Fruit fly (Drosophila melanogaster) whole organism, prepupa: ENCODE measurements around the gene Mhc.

Experiments used
- CG10631 ChIP-seq: fragments of 200-800 bp; sonication (Bioruptor generic); optimal IDR thresholded peaks from 2 replicates; lab custom pipeline; 2016; ENCODE audit warnings: missing biosample characterization, missing genetic modification characterization
- CG10669 ChIP-seq: fragments of 200-800 bp; sonication (Bioruptor generic); optimal IDR thresholded peaks from 3 replicates; lab custom pipeline; 2018; ENCODE audit warnings: missing biosample characterization, mild to moderate bottlenecking, missing genetic modification characterization, moderate library complexity
- CG15336 ChIP-seq: fragments of 200-800 bp; sonication (Bioruptor generic); IDR thresholded peaks from 2 replicates; pipeline ENCODE4 v1.3.6; 2022; ENCODE audit warnings: missing biosample characterization, missing genetic modification characterization
- CG1621 ChIP-seq: fragments of 200-800 bp; sonication (Bioruptor generic); optimal IDR thresholded peaks from 3 replicates; lab custom pipeline; 2018; ENCODE audit warnings: missing biosample characterization, mild to moderate bottlenecking, missing genetic modification characterization
- CG16779 ChIP-seq: fragments of 200-800 bp; sonication (Bioruptor generic); optimal IDR thresholded peaks from 3 replicates; lab custom pipeline; 2017; ENCODE audit warnings: missing biosample characterization, mild to moderate bottlenecking, missing genetic modification characterization
- CG3032 ChIP-seq: fragments of 200-800 bp; optimal IDR thresholded peaks from 2 replicates; lab custom pipeline; 2019; ENCODE audit warnings: missing biosample characterization, mild to moderate bottlenecking, missing genetic modification characterization, moderate library complexity
- CG31627 ChIP-seq: fragments of 200-800 bp; sonication (Bioruptor generic); optimal IDR thresholded peaks from 3 replicates; lab custom pipeline; 2016; ENCODE audit warnings: missing biosample characterization, missing genetic modification characterization
- CG32006 ChIP-seq: fragments of 200-800 bp; sonication (Bioruptor generic); optimal IDR thresholded peaks from 3 replicates; lab custom pipeline; 2017; ENCODE audit warnings: missing biosample characterization, mild to moderate bottlenecking, missing genetic modification characterization
- CG3919 ChIP-seq: fragments of 200-800 bp; sonication (Bioruptor generic); optimal IDR thresholded peaks from 3 replicates; lab custom pipeline; 2016; ENCODE audit warnings: missing biosample characterization, missing genetic modification characterization
- CG6163 ChIP-seq: fragments of 200-800 bp; sonication (Bioruptor generic); IDR thresholded peaks from 3 replicates; pipeline ENCODE4 v1.3.6; 2022; ENCODE audit warnings: missing biosample characterization, missing genetic modification characterization
- CG6276 ChIP-seq: fragments of 200-800 bp; sonication (Bioruptor generic); optimal IDR thresholded peaks from 2 replicates; lab custom pipeline; 2017; ENCODE audit warnings: missing biosample characterization, mild to moderate bottlenecking, missing genetic modification characterization
- CG6792 ChIP-seq: fragments of 200-800 bp; sonication (Bioruptor generic); optimal IDR thresholded peaks from 3 replicates; lab custom pipeline; 2016; ENCODE audit warnings: missing biosample characterization, missing genetic modification characterization
- CG6808 ChIP-seq: fragments of 200-800 bp; sonication (Bioruptor generic); optimal IDR thresholded peaks from 3 replicates; lab custom pipeline; 2017; ENCODE audit warnings: missing biosample characterization, missing genetic modification characterization, mild to moderate bottlenecking, moderate library complexity, missing genetic modification reagents
- CG6854 ChIP-seq: fragments of 200-800 bp; sonication (Bioruptor generic); optimal IDR thresholded peaks from 2 replicates; lab custom pipeline; 2017; ENCODE audit warnings: missing biosample characterization, mild to moderate bottlenecking, missing genetic modification characterization
- CG8119 ChIP-seq: fragments of 200-800 bp; sonication (Bioruptor generic); IDR thresholded peaks from 3 replicates; pipeline ENCODE4 v1.3.6; 2022; ENCODE audit warnings: missing biosample characterization, missing genetic modification characterization
- CG8319 ChIP-seq: fragments of 200-800 bp; sonication (Bioruptor generic); optimal IDR thresholded peaks from 3 replicates; lab custom pipeline; 2016; ENCODE audit warnings: missing biosample characterization, missing genetic modification characterization
- Eip75B ChIP-seq: fragments of 200-800 bp; sonication (Bioruptor generic); optimal IDR thresholded peaks from 3 replicates; lab custom pipeline; 2016; ENCODE audit warnings: missing biosample characterization, missing genetic modification characterization
- Eip78C ChIP-seq: fragments of 200-800 bp; sonication (Bioruptor generic); peaks from one replicate; lab custom pipeline; 2016; ENCODE audit warnings: missing biosample characterization, missing genetic modification characterization
- Eip93F ChIP-seq: fragments of 200-800 bp; sonication (Bioruptor generic); optimal IDR thresholded peaks from 2 replicates; lab custom pipeline; 2016; ENCODE audit warnings: missing biosample characterization, mild to moderate bottlenecking, missing genetic modification characterization
- Gug ChIP-seq: fragments of 200-800 bp; sonication (Bioruptor generic); IDR thresholded peaks from 2 replicates; pipeline ENCODE4 v1.3.6; 2022; ENCODE audit warnings: missing biosample characterization, missing genetic modification characterization
- Hr38 ChIP-seq: sonication (Bioruptor generic); optimal IDR thresholded peaks from 2 replicates; lab custom pipeline; 2016; ENCODE audit warnings: missing biosample characterization, missing genetic modification characterization
- Hr39 ChIP-seq: fragments of 200-800 bp; sonication (Bioruptor generic); optimal IDR thresholded peaks from 2 replicates; lab custom pipeline; 2016; ENCODE audit warnings: missing biosample characterization, missing genetic modification characterization
- Hr4 ChIP-seq: fragments of 200-800 bp; sonication (Bioruptor generic); optimal IDR thresholded peaks from 3 replicates; lab custom pipeline; 2016; ENCODE audit warnings: missing biosample characterization, missing genetic modification characterization
- Lpt ChIP-seq: fragments of 200-800 bp; sonication (Bioruptor generic); optimal IDR thresholded peaks from 3 replicates; lab custom pipeline; 2016; ENCODE audit warnings: missing biosample characterization, missing genetic modification characterization
- Sox14 ChIP-seq: fragments of 200-800 bp; sonication (Bioruptor generic); optimal IDR thresholded peaks from 3 replicates; lab custom pipeline; 2016; ENCODE audit warnings: missing biosample characterization, missing genetic modification characterization
- Sox15 ChIP-seq: fragments of 200-800 bp; sonication (Bioruptor generic); optimal IDR thresholded peaks from 3 replicates; lab custom pipeline; 2016; ENCODE audit warnings: missing biosample characterization, missing genetic modification characterization
- acj6 ChIP-seq: fragments of 200-800 bp; sonication (Bioruptor generic); optimal IDR thresholded peaks from 3 replicates; lab custom pipeline; 2016; ENCODE audit warnings: missing biosample characterization, missing genetic modification characterization
- cyc ChIP-seq: fragments of 200-800 bp; sonication (Bioruptor generic); optimal IDR thresholded peaks from 3 replicates; lab custom pipeline; 2016; ENCODE audit warnings: missing biosample characterization, missing genetic modification characterization
- dac ChIP-seq: fragments of 200-800 bp; sonication (Bioruptor generic); optimal IDR thresholded peaks from 2 replicates; lab custom pipeline; 2017; ENCODE audit warnings: missing biosample characterization, mild to moderate bottlenecking, missing genetic modification characterization
- dsx ChIP-seq: fragments of 200-800 bp; optimal IDR thresholded peaks from 3 replicates; lab custom pipeline; 2019; ENCODE audit warnings: missing biosample characterization, mild to moderate bottlenecking, missing genetic modification characterization, moderate library complexity; ENCODE audit not compliant: poor library complexity, severe bottlenecking
- eg ChIP-seq: fragments of 200-800 bp; sonication (Bioruptor generic); IDR thresholded peaks from 3 replicates; pipeline ENCODE4 v1.3.6; 2022; ENCODE audit warnings: missing biosample characterization, missing genetic modification characterization
- esn ChIP-seq: fragments of 200-800 bp; sonication (Bioruptor generic); optimal IDR thresholded peaks from 2 replicates; lab custom pipeline; 2016; ENCODE audit warnings: missing biosample characterization, mild to moderate bottlenecking, missing genetic modification characterization, moderate library complexity
- fd59A ChIP-seq: fragments of 200-800 bp; sonication (Bioruptor generic); optimal IDR thresholded peaks from 2 replicates; lab custom pipeline; 2017; ENCODE audit warnings: missing biosample characterization, mild to moderate bottlenecking, missing genetic modification characterization, missing genetic modification reagents
- fkh ChIP-seq: fragments of 200-800 bp; sonication (Bioruptor generic); optimal IDR thresholded peaks from 3 replicates; lab custom pipeline; 2017; ENCODE audit warnings: missing biosample characterization, mild to moderate bottlenecking, missing genetic modification characterization, moderate library complexity
- salr ChIP-seq, 2 experiments: fragments of 200-800 bp; sonication (Bioruptor generic); optimal IDR thresholded peaks; 3 replicates each; lab custom pipeline; 2016 to 2018; ENCODE audit warnings: missing biosample characterization in 2 of 2, missing genetic modification characterization in 2 of 2, mild to moderate bottlenecking in 1 of 2
- spab ChIP-seq: fragments of 200-800 bp; sonication (Bioruptor generic); optimal IDR thresholded peaks from 2 replicates; lab custom pipeline; 2017; ENCODE audit warnings: missing biosample characterization, mild to moderate bottlenecking, missing genetic modification characterization, missing genetic modification reagents
- svp ChIP-seq: fragments of 200-800 bp; sonication (Bioruptor generic); peaks from one replicate; lab custom pipeline; 2016; ENCODE audit warnings: missing biosample characterization, missing genetic modification characterization
- vri ChIP-seq: fragments of 200-800 bp; sonication (Bioruptor generic); optimal IDR thresholded peaks from 3 replicates; lab custom pipeline; 2016; ENCODE audit warnings: missing biosample characterization, mild to moderate bottlenecking, missing genetic modification characterization

Mhc gene

dm6 chr2L:16766070-16766752 is at the start of gene Mhc:
TSS of gene Mhc (plus strand) at chr2L:16766566.
- TF ChIP-seq acj6 (GFP tag; lab: Kevin White, UChicago) (no peak), Sox15 (GFP tag; lab: Kevin White, UChicago) (no peak), dsx (GFP tag; lab: Kevin White, UChicago) (no peak), dac (GFP tag; lab: Kevin White, UChicago) (no peak), Hr39 (no peak), fd59A (GFP tag; lab: Kevin White, UChicago) (no peak), svp (GFP tag; lab: Kevin White, UChicago) (no peak), Eip93F (GFP tag; lab: Kevin White, UChicago) (no peak), Eip75B (GFP tag; lab: Kevin White, UChicago) (no peak), cyc (GFP tag; lab: Kevin White, UChicago) (no peak), eg (GFP tag; lab: Robert Waterston, UW) (no peak), spab (GFP tag; lab: Kevin White, UChicago) (no peak), CG6808 (GFP tag; lab: Kevin White, UChicago) (no peak), CG6792 (no peak), Hr38 (GFP tag; lab: Kevin White, UChicago) (no peak), CG10631 (GFP tag; lab: Kevin White, UChicago) (no peak), CG3919 (no peak), CG8319 (GFP tag; lab: Kevin White, UChicago) (no peak)

- TF ChIP-seq eg (GFP tag; lab: Robert Waterston, UW), result peak; percentile 67
- TF ChIP-seq CG3032 (tag; lab: Kevin White, UChicago), result no peak
These were observed 49.6 kb upstream of the Mhc start for dm6 chr2L:16716771-16717170.

- TF ChIP-seq CG6276 (GFP tag; lab: Kevin White, UChicago) (peak; percentile 47), Eip78C (GFP tag; lab: Kevin White, UChicago) (peak; percentile 26), Eip93F (GFP tag; lab: Kevin White, UChicago) (no peak), CG6163 (GFP tag; lab: Robert Waterston, UW) (0 out of 3 replicates have a peak, but pooled peaks have one; percentile 8), CG8119 (GFP tag; lab: Robert Waterston, UW) (peak; percentile 43; the same call in 2 of the 3 replicates), CG10669 (GFP tag; lab: Kevin White, UChicago) (no peak), CG16779 (tag; lab: Kevin White, UChicago) (no peak), Hr4 (no peak), Gug (GFP tag; lab: Robert Waterston, UW) (0 out of 2 replicates have a peak, but pooled peaks have one; percentile 14), CG15336 (GFP tag; lab: Robert Waterston, UW) (peak; percentile 54; the same call in 1 of the 2 replicates), Lpt (GFP tag; lab: Kevin White, UChicago) (no peak), eg (GFP tag; lab: Robert Waterston, UW) (peak; percentile 45; the same call in 2 of the 3 replicates), CG32006 (GFP tag; lab: Kevin White, UChicago) (peak; percentile 23)
- TF ChIP-seq, all 60 proteins: peak for 8
These were observed 47.8 kb upstream of the Mhc start for dm6 chr2L:16718446-16719173.

- TF ChIP-seq salr (GFP tag; optimal IDR thresholded peaks at IDR 0.05; lab: Kevin White, UChicago) (no peak), vri (peak; percentile 75), esn (GFP tag; lab: Kevin White, UChicago) (peak; percentile 21), Eip78C (GFP tag; lab: Kevin White, UChicago) (peak; percentile 84), dsx (GFP tag; lab: Kevin White, UChicago) (peak; percentile 8), Eip75B (GFP tag; lab: Kevin White, UChicago) (peak; percentile 11), CG1621 (peak; percentile 0), Hr39 (no peak), CG6808 (GFP tag; lab: Kevin White, UChicago) (no peak), fkh (GFP tag; lab: Kevin White, UChicago) (peak; percentile 35), Sox14 (GFP tag; lab: Kevin White, UChicago) (peak; percentile 17), CG6854 (GFP tag; lab: Kevin White, UChicago) (peak; percentile 1), CG31627 (GFP tag; lab: Kevin White, UChicago) (no peak)
- TF ChIP-seq, all 60 proteins: peak for 9
These were observed 46.5 kb upstream of the Mhc start, which contains the start of gene Cyt-c-p for dm6 chr2L:16719643-16720515. TSS of gene Cyt-c-p (plus strand) at chr2L:16719932.
